ENCODE assay signal across 1 fruit fly cellular context in the genomic region with DNA sequence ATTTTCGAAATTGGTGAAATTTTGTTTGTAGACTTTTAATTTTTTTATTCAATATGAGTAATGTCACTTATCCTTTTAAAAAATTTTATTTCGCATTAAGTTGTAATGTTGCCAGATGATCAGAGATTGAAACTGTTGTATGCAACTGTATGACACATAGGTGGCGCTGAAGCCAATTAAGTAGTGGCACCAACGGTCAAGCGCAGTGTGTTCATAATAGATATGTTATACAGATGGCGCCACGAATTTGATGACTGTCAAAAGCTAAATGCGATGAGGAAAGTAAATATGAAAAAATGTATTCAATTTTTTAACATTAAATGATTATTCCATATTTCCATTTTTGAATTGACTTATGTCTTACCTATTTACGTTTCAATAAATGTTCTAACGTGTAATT.
A peak's percentile ranks its signal among the peaks of the same experiment; 100 is the strongest.
TF ChIP-seq lines count a peak whose summit lies in the region.

No protein-coding gene starts in this region.

TF ChIP-seq in whole organism, embryonic, 481 proteins besides CTCF, POLR2A, EP300 and RAD21 (continued from another document and continues in another):
- TF ChIP-seq dati (GFP tag; IDR thresholded peaks at IDR 0.05; lab: Robert Waterston, UW) (no peak), CG31365 (tag; optimal IDR thresholded peaks at IDR 0.05; lab: Kevin White, UChicago) (no peak), bab2 (GFP tag; optimal IDR thresholded peaks at IDR 0.05; lab: Kevin White, UChicago) (no peak), Meics (GFP tag; optimal IDR thresholded peaks at IDR 0.05; lab: Kevin White, UChicago) (no peak), zfh2 (GFP tag; optimal IDR thresholded peaks at IDR 0.05; lab: Kevin White, UChicago) (no peak), CG14441 (GFP tag; IDR thresholded peaks at IDR 0.05; lab: Robert Waterston, UW) (no peak; the same call in 1 of the 2 replicates), sc (optimal IDR thresholded peaks at IDR 0.05; lab: Kevin White, UChicago) (no peak), sc (GFP tag; optimal IDR thresholded peaks at IDR 0.05; lab: Kevin White, UChicago) (no peak), CG10959 (GFP tag; IDR thresholded peaks at IDR 0.05; lab: Robert Waterston, UW) (no peak), Deaf1 (tag; optimal IDR thresholded peaks at IDR 0.05; lab: Kevin White, UChicago) (no peak), Dref (GFP tag; IDR thresholded peaks at IDR 0.05; lab: Robert Waterston, UW) (no peak), tup (GFP tag; optimal IDR thresholded peaks at IDR 0.05; lab: Kevin White, UChicago) (no peak), CG8281 (tag; optimal IDR thresholded peaks at IDR 0.05; lab: Kevin White, UChicago) (no peak), gfzf (GFP tag; optimal IDR thresholded peaks at IDR 0.05; lab: Kevin White, UChicago) (no peak), z (GFP tag; IDR thresholded peaks at IDR 0.05; lab: Robert Waterston, UW) (no peak), GATAe (GFP tag; conservative IDR thresholded peaks at IDR 0.05; lab: Robert Waterston, UW) (no peak), Camta (GFP tag; optimal IDR thresholded peaks at IDR 0.05; lab: Kevin White, UChicago) (no peak), nom (GFP tag; optimal IDR thresholded peaks at IDR 0.05; lab: Kevin White, UChicago) (no peak), seq (GFP tag; IDR thresholded peaks at IDR 0.05; lab: Robert Waterston, UW) (no peak), Myb (GFP tag; optimal IDR thresholded peaks at IDR 0.05; lab: Kevin White, UChicago) (peak; percentile 61), CG9437 (GFP tag; optimal IDR thresholded peaks at IDR 0.05; lab: Kevin White, UChicago) (no peak), ab (GFP tag; optimal IDR thresholded peaks at IDR 0.05; lab: Kevin White, UChicago) (no peak), pzg (GFP tag; optimal IDR thresholded peaks at IDR 0.05; lab: Kevin White, UChicago) (no peak), sens (GFP tag; lab: Kevin White, UChicago) (no peak), Xbp1 (GFP tag; optimal IDR thresholded peaks at IDR 0.05; lab: Kevin White, UChicago) (peak; percentile 76), ken (GFP tag; IDR thresholded peaks at IDR 0.05; lab: Robert Waterston, UW) (no peak), unpg (GFP tag; optimal IDR thresholded peaks at IDR 0.05; lab: Kevin White, UChicago) (no peak), HmgD (GFP tag; optimal IDR thresholded peaks at IDR 0.05; lab: Kevin White, UChicago) (peak; percentile 64), CG30020 (tag; optimal IDR thresholded peaks at IDR 0.05; lab: Kevin White, UChicago) (no peak), Hr3 (GFP tag; optimal IDR thresholded peaks at IDR 0.05; lab: Kevin White, UChicago) (peak; percentile 14), CG17328 (GFP tag; IDR thresholded peaks at IDR 0.05; lab: Robert Waterston, UW) (0 out of 2 replicates have a peak, but pooled peaks have one; percentile 15), disco-r (GFP tag; optimal IDR thresholded peaks at IDR 0.05; lab: Kevin White, UChicago) (no peak), CG9876 (GFP tag; optimal IDR thresholded peaks at IDR 0.05; lab: Kevin White, UChicago) (no peak), CG4424 (GFP tag; optimal IDR thresholded peaks at IDR 0.05; lab: Kevin White, UChicago) (no peak), prd (optimal IDR thresholded peaks at IDR 0.05; lab: Kevin White, UChicago) (peak in 1 of 2 experiments; percentile 68), prd (GFP tag; IDR thresholded peaks at IDR 0.05; lab: Robert Waterston, UW) (no peak; the same call in 2 of the 3 replicates), CG7839 (tag; optimal IDR thresholded peaks at IDR 0.05; lab: Kevin White, UChicago) (no peak), dan (GFP tag; IDR thresholded peaks at IDR 0.05; lab: Robert Waterston, UW) (no peak), grau (tag; optimal IDR thresholded peaks at IDR 0.05; lab: Kevin White, UChicago) (no peak), CG7556 (GFP tag; optimal IDR thresholded peaks at IDR 0.05; lab: Kevin White, UChicago) (no peak), Hr39 (optimal IDR thresholded peaks at IDR 0.05; lab: Kevin White, UChicago) (no peak), CG16813 (GFP tag; IDR thresholded peaks at IDR 0.05; lab: Robert Waterston, UW; ENCODE audit: partially characterized antibody) (no peak), CG17912 (GFP tag; optimal IDR thresholded peaks at IDR 0.05; lab: Kevin White, UChicago) (peak; percentile 24), CG17568 (GFP tag; optimal IDR thresholded peaks at IDR 0.05; lab: Kevin White, UChicago) (no peak), rib (GFP tag; IDR thresholded peaks at IDR 0.05; lab: Robert Waterston, UW) (no peak), dysf (GFP tag; IDR thresholded peaks at IDR 0.05; lab: Robert Waterston, UW) (peak; percentile 41; the same call in 2 of the 3 replicates), Opbp (GFP tag; IDR thresholded peaks at IDR 0.05; lab: Robert Waterston, UW; ENCODE audit: partially characterized antibody) (peak; percentile 55; the same call in 1 of the 3 replicates), CG8290 (GFP tag; optimal IDR thresholded peaks at IDR 0.05; lab: Kevin White, UChicago) (peak; percentile 45), CG8290 (tag; optimal IDR thresholded peaks at IDR 0.05; lab: Kevin White, UChicago) (peak in 1 of 2 experiments; percentile 74), Stat92E (GFP tag; optimal IDR thresholded peaks at IDR 0.05; lab: Kevin White, UChicago) (no peak), Hr51 (GFP tag; optimal IDR thresholded peaks at IDR 0.05; lab: Kevin White, UChicago) (peak in 1 of 2 experiments; percentile 2), pum (GFP tag; optimal IDR thresholded peaks at IDR 0.05; lab: Kevin White, UChicago) (peak; percentile 5), CG2129 (GFP tag; IDR thresholded peaks at IDR 0.05; lab: Robert Waterston, UW; ENCODE audit: partially characterized antibody) (no peak), row (GFP tag; IDR thresholded peaks at IDR 0.05; lab: Robert Waterston, UW) (no peak), cato (GFP tag; optimal IDR thresholded peaks at IDR 0.05; lab: Kevin White, UChicago; ENCODE audit: borderline replicate concordance) (no peak), NC2α (GFP tag; optimal IDR thresholded peaks at IDR 0.05; lab: Kevin White, UChicago) (no peak), Spps (tag; optimal IDR thresholded peaks at IDR 0.05; lab: Kevin White, UChicago) (no peak), inv (GFP tag; IDR thresholded peaks at IDR 0.05; lab: Robert Waterston, UW; ENCODE audit: partially characterized antibody) (no peak), ftz-f1 (GFP tag; optimal IDR thresholded peaks at IDR 0.05; lab: Kevin White, UChicago) (no peak), CG3995 (GFP tag; optimal IDR thresholded peaks at IDR 0.05; lab: Kevin White, UChicago) (no peak), Usf (GFP tag; optimal IDR thresholded peaks at IDR 0.05; lab: Kevin White, UChicago) (no peak), ttk (GFP tag; IDR thresholded peaks at IDR 0.05; lab: Robert Waterston, UW) (no peak), Lhr (GFP tag; optimal IDR thresholded peaks at IDR 0.05; lab: Kevin White, UChicago) (peak; percentile 86), Sin3A (optimal IDR thresholded peaks at IDR 0.05; lab: Kevin White, UChicago) (no peak), sob (GFP tag; IDR thresholded peaks at IDR 0.05; lab: Robert Waterston, UW) (peak; percentile 32; the same call in 1 of the 2 replicates), CG17186 (GFP tag; optimal IDR thresholded peaks at IDR 0.05; lab: Kevin White, UChicago) (no peak), Med (GFP tag; lab: Kevin White, UChicago) (peak; percentile 87), Gug (GFP tag; IDR thresholded peaks at IDR 0.05; lab: Robert Waterston, UW) (no peak), chn (GFP tag; optimal IDR thresholded peaks at IDR 0.05; lab: Kevin White, UChicago) (peak; percentile 10), Atf3 (GFP tag; optimal IDR thresholded peaks at IDR 0.05; lab: Kevin White, UChicago) (no peak), gce (GFP tag; IDR thresholded peaks at IDR 0.05; lab: Robert Waterston, UW) (no peak), tll (GFP tag; optimal IDR thresholded peaks at IDR 0.05; lab: Kevin White, UChicago) (no peak), Tbp (GFP tag; optimal IDR thresholded peaks at IDR 0.05; lab: Kevin White, UChicago) (no peak), CG9727 (GFP tag; optimal IDR thresholded peaks at IDR 0.05; lab: Kevin White, UChicago) (no peak), Doc3 (GFP tag; IDR thresholded peaks at IDR 0.05; lab: Robert Waterston, UW; ENCODE audit: partially characterized antibody) (no peak), wek (GFP tag; optimal IDR thresholded peaks at IDR 0.05; lab: Kevin White, UChicago) (no peak), Drgx (GFP tag; IDR thresholded peaks at IDR 0.05; lab: Robert Waterston, UW) (no peak), Nf-YB (GFP tag; optimal IDR thresholded peaks at IDR 0.05; lab: Kevin White, UChicago) (no peak), CG12236 (GFP tag; optimal IDR thresholded peaks at IDR 0.05; lab: Kevin White, UChicago) (no peak), pb (GFP tag; optimal IDR thresholded peaks at IDR 0.05; lab: Kevin White, UChicago) (no peak), Kr (GFP tag; optimal IDR thresholded peaks at IDR 0.05; lab: Kevin White, UChicago) (no peak), cas (GFP tag; IDR thresholded peaks at IDR 0.05; lab: Robert Waterston, UW) (no peak), usp (GFP tag; optimal IDR thresholded peaks at IDR 0.05; lab: Kevin White, UChicago) (no peak), CoRest (tag; optimal IDR thresholded peaks at IDR 0.05; lab: Kevin White, UChicago) (peak; percentile 57), CG3163 (GFP tag; optimal IDR thresholded peaks at IDR 0.05; lab: Kevin White, UChicago) (peak; percentile 9), tin (GFP tag; optimal IDR thresholded peaks at IDR 0.05; lab: Kevin White, UChicago) (peak; percentile 25), lola (GFP tag; optimal IDR thresholded peaks at IDR 0.05; lab: Kevin White, UChicago) (no peak), ro (GFP tag; IDR thresholded peaks at IDR 0.05; lab: Robert Waterston, UW) (no peak), pnt (GFP tag; optimal IDR thresholded peaks at IDR 0.05; lab: Kevin White, UChicago) (peak; percentile 13), tna (GFP tag; IDR thresholded peaks at IDR 0.05; lab: Robert Waterston, UW; ENCODE audit: partially characterized antibody) (no peak), CG7786 (GFP tag; optimal IDR thresholded peaks at IDR 0.05; lab: Kevin White, UChicago) (no peak), lilli (GFP tag; optimal IDR thresholded peaks at IDR 0.05; lab: Kevin White, UChicago) (peak; percentile 38), CG33213 (GFP tag; optimal IDR thresholded peaks at IDR 0.05; lab: Kevin White, UChicago) (peak; percentile 67), fd64A (GFP tag; optimal IDR thresholded peaks at IDR 0.05; lab: Kevin White, UChicago) (no peak), schlank (tag; optimal IDR thresholded peaks at IDR 0.05; lab: Kevin White, UChicago) (no peak), CG13775 (GFP tag; optimal IDR thresholded peaks at IDR 0.05; lab: Kevin White, UChicago) (no peak), E2f2 (GFP tag; IDR thresholded peaks at IDR 0.05; lab: Robert Waterston, UW) (peak; percentile 37), eyg (GFP tag; optimal IDR thresholded peaks at IDR 0.05; lab: Kevin White, UChicago) (no peak), gcm (GFP tag; optimal IDR thresholded peaks at IDR 0.05; lab: Kevin White, UChicago) (no peak), CG10321 (GFP tag; IDR thresholded peaks at IDR 0.05; lab: Robert Waterston, UW) (no peak), ATbp (GFP tag; optimal IDR thresholded peaks at IDR 0.05; lab: Kevin White, UChicago) (no peak), D19A (tag; optimal IDR thresholded peaks at IDR 0.05; lab: Kevin White, UChicago) (no peak), Ptx1 (GFP tag; IDR thresholded peaks at IDR 0.05; lab: Robert Waterston, UW) (peak; percentile 38; the same call in 1 of the 2 replicates), gro (GFP tag; optimal IDR thresholded peaks at IDR 0.05; lab: Kevin White, UChicago) (peak; percentile 27), Dip2 (GFP tag; IDR thresholded peaks at IDR 0.05; lab: Robert Waterston, UW) (peak; percentile 97), CG11560 (tag; IDR thresholded peaks at IDR 0.05; lab: Robert Waterston, UW) (no peak), mirr (GFP tag; optimal IDR thresholded peaks at IDR 0.05; lab: Kevin White, UChicago) (no peak), Ets97D (GFP tag; optimal IDR thresholded peaks at IDR 0.05; lab: Kevin White, UChicago) (peak; percentile 53), sens-2 (GFP tag; IDR thresholded peaks at IDR 0.05; lab: Robert Waterston, UW) (no peak), CG7928 (GFP tag; optimal IDR thresholded peaks at IDR 0.05; lab: Kevin White, UChicago) (no peak), Fer2 (tag; optimal IDR thresholded peaks at IDR 0.05; lab: Kevin White, UChicago) (no peak), tap (tag; optimal IDR thresholded peaks at IDR 0.05; lab: Kevin White, UChicago) (no peak), cg (GFP tag; optimal IDR thresholded peaks at IDR 0.05; lab: Kevin White, UChicago) (no peak), jumu (GFP tag; optimal IDR thresholded peaks at IDR 0.05; lab: Kevin White, UChicago) (peak; percentile 19), CG16815 (GFP tag; optimal IDR thresholded peaks at IDR 0.05; lab: Kevin White, UChicago) (no peak), MTF-1 (GFP tag; optimal IDR thresholded peaks at IDR 0.05; lab: Kevin White, UChicago; ENCODE audit: borderline replicate concordance) (no peak), CG12299 (tag; optimal IDR thresholded peaks at IDR 0.05; lab: Kevin White, UChicago) (no peak), Lim3 (GFP tag; IDR thresholded peaks at IDR 0.05; lab: Robert Waterston, UW) (no peak), al (GFP tag; IDR thresholded peaks at IDR 0.05; lab: Robert Waterston, UW) (no peak), CG10274 (GFP tag; optimal IDR thresholded peaks at IDR 0.05; lab: Kevin White, UChicago) (no peak), CG15514 (GFP tag; optimal IDR thresholded peaks at IDR 0.05; lab: Kevin White, UChicago) (no peak), CG12769 (tag; optimal IDR thresholded peaks at IDR 0.05; lab: Kevin White, UChicago) (peak; percentile 21), CG2199 (GFP tag; IDR thresholded peaks at IDR 0.05; lab: Robert Waterston, UW) (peak; percentile 86; the same call in 2 of the 3 replicates), CG1603 (tag; optimal IDR thresholded peaks at IDR 0.05; lab: Kevin White, UChicago) (peak; percentile 49), CG9817 (tag; optimal IDR thresholded peaks at IDR 0.05; lab: Kevin White, UChicago) (peak; percentile 64), sr (GFP tag; IDR thresholded peaks at IDR 0.05; lab: Robert Waterston, UW) (no peak), CG4820 (GFP tag; optimal IDR thresholded peaks at IDR 0.05; lab: Kevin White, UChicago) (peak; percentile 34), chif (GFP tag; optimal IDR thresholded peaks at IDR 0.05; lab: Kevin White, UChicago) (peak in 1 of 2 experiments; percentile 58), CG18619 (GFP tag; optimal IDR thresholded peaks at IDR 0.05; lab: Kevin White, UChicago) (no peak), bcd (GFP tag; optimal IDR thresholded peaks at IDR 0.05; lab: Kevin White, UChicago) (no peak), trem (tag; optimal IDR thresholded peaks at IDR 0.05; lab: Kevin White, UChicago) (no peak), peb (GFP tag; IDR thresholded peaks at IDR 0.05; lab: Robert Waterston, UW) (no peak)
